Worm (Caenorhabditis elegans): ENCODE results near the gene C36C5.15.

DNA sequence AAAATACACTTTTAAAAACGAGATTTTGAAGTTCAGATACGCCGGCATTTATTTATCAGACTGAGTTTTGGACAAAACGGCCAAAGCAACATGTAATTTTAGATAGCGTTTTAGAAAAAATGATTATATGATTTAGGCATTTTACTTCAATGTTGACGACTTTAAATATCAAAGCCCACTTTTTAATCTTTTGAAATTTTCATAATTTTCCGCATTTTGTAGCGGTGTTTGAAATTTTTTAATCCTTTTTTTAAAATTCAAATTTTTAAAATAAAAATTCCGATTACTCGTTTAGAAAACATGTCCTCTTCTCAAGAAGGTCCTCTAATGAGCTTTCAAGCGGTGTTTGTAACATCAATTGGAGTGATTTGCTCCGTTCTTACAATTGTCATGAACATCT, 1.3 kb upstream of the C36C5.15 start, which contains the start of gene srbc-6:
- no peak for TF ChIP-seq flt-1 (GFP tag; IDR thresholded peaks at IDR 0.05)
- no peak for TF ChIP-seq sea-1 (GFP tag; conservative IDR thresholded peaks at IDR 0.05)

Measured in whole organism, early embryonic.